Fruit fly (Drosophila melanogaster): ENCODE results near the gene CG13771.

- peak; percentile 36 for TF ChIP-seq psq (GFP tag; optimal IDR thresholded peaks at IDR 0.05)
- no peak for TF ChIP-seq Dfd (GFP tag; optimal IDR thresholded peaks at IDR 0.05)
- TF ChIP-seq brk (GFP tag; optimal IDR thresholded peaks at IDR 0.05) = no peak
Measured at dm6 chr2L:6667719-6668325, 4.4 kb upstream of the CG13771 start, which contains the start of gene Galt.

Data from whole organism, wandering third instar larva.